Worm (Caenorhabditis elegans) whole organism, L4/young adult: ENCODE results near the gene ZK930.6.

Source experiments
- W03F9.2 ChIP-seq: fragments of 150-350 bp; optimal IDR thresholded peaks from 2 replicates; lab custom pipeline; 2014; ENCODE audit warnings: missing biosample characterization, missing genetic modification characterization
- dao-5 ChIP-seq: sonication (generic microtip); optimal IDR thresholded peaks from 2 replicates; lab custom pipeline; 2016; ENCODE audit warnings: missing genotype, missing genetic modification characterization, moderate library complexity, missing compliant biosample characterization
- him-1 ChIP-seq: sonication (generic microtip); optimal IDR thresholded peaks from 2 replicates; lab custom pipeline; 2016; ENCODE audit warnings: missing genotype, missing genetic modification reagents, missing genetic modification characterization, missing compliant biosample characterization

Gene ZK930.6

ce11 chrII:11917530-11917952 is 33.8 kb downstream of the ZK930.6 start:
- TF ChIP-seq dao-5 (tag; lab: Kevin White, UChicago) (peak; percentile 36), him-1 (no peak)

- TF ChIP-seq W03F9.2 (tag; lab: Kevin White, UChicago) (no peak), dao-5 (tag; lab: Kevin White, UChicago) (no peak), him-1 (no peak)
Observed at ce11 chrII:11922757-11923538, 39.2 kb downstream of the ZK930.6 start.

DNA sequence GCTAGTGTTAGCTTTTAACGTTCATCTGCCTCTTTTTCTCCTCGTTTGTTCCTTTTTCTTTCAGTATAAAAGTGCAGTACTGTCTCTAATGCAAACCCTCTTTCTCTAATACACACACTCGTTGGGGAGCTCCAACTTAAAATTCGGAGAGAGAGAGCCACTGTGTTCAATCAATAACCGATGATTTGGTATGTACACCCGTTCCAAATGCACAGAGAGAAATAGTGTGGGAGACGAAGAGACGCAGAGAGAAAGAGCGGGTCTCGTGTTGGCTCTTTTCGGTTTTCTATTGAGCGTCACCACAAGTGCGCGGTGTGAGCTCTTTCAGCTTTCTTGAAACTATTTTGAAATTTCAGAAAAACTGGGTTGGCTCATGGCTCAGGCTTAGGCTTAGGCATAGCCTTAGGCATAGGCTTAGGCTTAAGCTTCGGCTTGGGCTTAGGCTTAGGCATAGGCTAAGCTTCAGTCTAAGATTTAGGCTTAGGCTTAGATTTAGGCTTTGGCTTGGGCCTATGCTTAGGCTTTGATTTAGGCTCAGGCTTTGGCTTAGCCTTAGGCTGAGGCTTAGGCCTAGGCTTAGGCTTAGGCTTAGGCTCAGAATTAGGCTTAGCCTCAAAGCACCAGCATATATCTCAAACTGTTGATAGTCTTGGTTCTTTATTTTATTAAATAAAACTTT is 40.0 kb downstream of the ZK930.6 start:
- no peak for TF ChIP-seq him-1
- no peak for TF ChIP-seq dao-5 (tag; lab: Kevin White, UChicago)
- no peak for TF ChIP-seq W03F9.2 (tag; lab: Kevin White, UChicago)

ce11 chrII:11925203-11925602 is 41.5 kb downstream of the ZK930.6 start:
- TF ChIP-seq him-1 (no peak), W03F9.2 (tag; lab: Kevin White, UChicago) (no peak), dao-5 (tag; lab: Kevin White, UChicago) (no peak)

ce11 chrII:11926501-11926900 is 42.8 kb downstream of the ZK930.6 start:
- no peak for TF ChIP-seq him-1
- TF ChIP-seq W03F9.2 (tag; lab: Kevin White, UChicago), result no peak
- no peak for TF ChIP-seq dao-5 (tag; lab: Kevin White, UChicago)

DNA sequence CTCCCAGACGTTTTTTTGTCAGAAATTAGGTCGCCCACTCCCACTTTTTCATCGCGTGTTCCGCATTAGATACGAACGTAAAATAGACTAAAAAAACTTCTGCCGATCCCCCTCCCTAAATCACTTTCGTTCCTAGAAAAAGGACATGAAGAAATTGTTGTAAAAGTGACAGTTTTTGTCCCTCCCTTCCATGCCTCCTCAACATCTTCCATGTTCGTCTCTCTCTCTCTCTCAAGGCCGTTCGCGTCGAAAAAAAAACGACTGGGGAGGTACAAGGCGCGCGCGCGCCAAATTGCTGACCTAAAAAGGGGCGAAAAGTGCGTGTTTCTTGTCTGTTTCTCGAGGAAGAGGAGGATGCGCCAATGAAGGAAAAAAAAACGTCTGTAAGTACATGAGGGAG is 45.0 kb downstream of the ZK930.6 start:
- TF ChIP-seq W03F9.2 (tag; lab: Kevin White, UChicago) (no peak), him-1 (no peak), dao-5 (tag; lab: Kevin White, UChicago) (no peak)

- TF ChIP-seq him-1, result no peak
- TF ChIP-seq dao-5 (tag; lab: Kevin White, UChicago), result no peak
- TF ChIP-seq W03F9.2 (tag; lab: Kevin White, UChicago), result no peak
Observed at ce11 chrII:11930132-11930531, 46.4 kb downstream of the ZK930.6 start.

ce11 chrII:11935266-11935665 is 51.5 kb downstream of the ZK930.6 start, which contains the start of gene lin-29:
Gene lin-29 (minus strand): TSS chrII:11935343.
- TF ChIP-seq W03F9.2 (tag; lab: Kevin White, UChicago) (no peak), him-1 (no peak), dao-5 (tag; lab: Kevin White, UChicago) (no peak)
